Fruit fly (Drosophila melanogaster) S2 (cell line): ENCODE results near the gene CG43090.

Source experiments
- CG8478 ChIP-seq: fragments of >200 bp; optimal IDR thresholded peaks from 2 replicates; lab custom pipeline; 2018
- CTCF ChIP-seq, 2 experiments: fragments of >200 bp; optimal IDR thresholded peaks; 2 replicates each; lab custom pipeline; 2018

Gene CG43090

dm6 chrX:6192332-6192731, 7.4 kb downstream of the CG43090 start, which contains the start of gene Ca-alpha1T:
TSS of gene Ca-alpha1T (minus strand) at chrX:6192483.
- TF ChIP-seq CG8478: no peak
- TF ChIP-seq CTCF (optimal IDR thresholded peaks at IDR 0.05; lab: Kevin White, UChicago): no peak

- TF ChIP-seq CG8478: no peak
- no peak for TF ChIP-seq CTCF (optimal IDR thresholded peaks at IDR 0.05; lab: Kevin White, UChicago)
These were observed 20.3 kb downstream of the CG43090 start for dm6 chrX:6179428-6179827.

dm6 chrX:6166784-6167183, 32.9 kb downstream of the CG43090 start:
- TF ChIP-seq CTCF (optimal IDR thresholded peaks at IDR 0.05; lab: Kevin White, UChicago): no peak
- no peak for TF ChIP-seq CG8478

dm6 chrX:6151919-6152318, 47.8 kb downstream of the CG43090 start:
- TF ChIP-seq CTCF (optimal IDR thresholded peaks at IDR 0.05; lab: Kevin White, UChicago) (no peak), CG8478 (no peak)
